Fruit fly (Drosophila melanogaster) whole organism, pupa: ENCODE measurements around the gene CHKov2.

Experiments
- CG10348 ChIP-seq: fragments of 200-800 bp; sonication (Bioruptor generic); IDR thresholded peaks from 2 replicates; pipeline ENCODE4 v1.3.6; 2022; ENCODE audit warnings: missing biosample characterization, missing genetic modification characterization
- CG12605 ChIP-seq: fragments of 200-800 bp; sonication (Bioruptor generic); IDR thresholded peaks from 2 replicates; pipeline ENCODE4 v1.3.6; 2022; ENCODE audit warnings: missing biosample characterization, missing genetic modification characterization
- CG13204 ChIP-seq: fragments of 200-800 bp; sonication (Bioruptor generic); optimal IDR thresholded peaks from 2 replicates; lab custom pipeline; 2018; ENCODE audit warnings: missing biosample characterization, mild to moderate bottlenecking, missing genetic modification characterization, moderate library complexity
- CG14655 ChIP-seq: fragments of 200-800 bp; sonication (Bioruptor generic); optimal IDR thresholded peaks from 3 replicates; lab custom pipeline; 2017; ENCODE audit warnings: mild to moderate bottlenecking, missing biosample characterization, missing genetic modification reagents, missing genetic modification characterization
- CG15710 ChIP-seq: fragments of 200-800 bp; sonication (Bioruptor generic); optimal IDR thresholded peaks from 2 replicates; lab custom pipeline; 2018; ENCODE audit warnings: missing biosample characterization, mild to moderate bottlenecking, missing genetic modification characterization, moderate library complexity
- CG17806 ChIP-seq: fragments of 200-800 bp; sonication (Bioruptor generic); optimal IDR thresholded peaks from 2 replicates; lab custom pipeline; 2018; ENCODE audit warnings: missing biosample characterization, mild to moderate bottlenecking, missing genetic modification characterization, moderate library complexity
- CG32121 ChIP-seq: fragments of 200-800 bp; sonication (Bioruptor generic); IDR thresholded peaks from 2 replicates; pipeline ENCODE4 v1.3.6; 2022; ENCODE audit warnings: missing biosample characterization, missing genetic modification characterization
- CG34367 ChIP-seq: fragments of 200-800 bp; sonication (Bioruptor generic); optimal IDR thresholded peaks from 2 replicates; lab custom pipeline; 2018; ENCODE audit warnings: missing biosample characterization, mild to moderate bottlenecking, missing genetic modification characterization
- CG4496 ChIP-seq: fragments of 200-800 bp; sonication (Bioruptor generic); IDR thresholded peaks from 3 replicates; pipeline ENCODE4 v1.3.6; 2022; ENCODE audit warnings: missing biosample characterization, missing genetic modification characterization
- CG8159 ChIP-seq: fragments of 200-800 bp; sonication (Bioruptor generic); optimal IDR thresholded peaks from 3 replicates; lab custom pipeline; 2018; ENCODE audit warnings: missing biosample characterization, mild to moderate bottlenecking, missing genetic modification characterization, moderate library complexity
- CG8301 ChIP-seq: fragments of 200-800 bp; sonication (Bioruptor generic); optimal IDR thresholded peaks from 2 replicates; lab custom pipeline; 2018; ENCODE audit warnings: missing biosample characterization, mild to moderate bottlenecking, missing genetic modification characterization
- CG9948 ChIP-seq: fragments of 200-800 bp; sonication (Bioruptor generic); optimal IDR thresholded peaks from 2 replicates; lab custom pipeline; 2018; ENCODE audit warnings: missing biosample characterization, mild to moderate bottlenecking, missing genetic modification characterization, moderate library complexity
- D1 ChIP-seq: fragments of 200-800 bp; sonication (Bioruptor generic); optimal IDR thresholded peaks from 2 replicates; lab custom pipeline; 2018; ENCODE audit warnings: missing biosample characterization, mild to moderate bottlenecking, missing genetic modification characterization, moderate library complexity
- EcR ChIP-seq: fragments of 200-800 bp; sonication (Bioruptor generic); optimal IDR thresholded peaks from 3 replicates; lab custom pipeline; 2019; ENCODE audit warnings: missing biosample characterization, missing genetic modification characterization, mild to moderate bottlenecking, moderate library complexity, missing genetic modification reagents
- Ets98B ChIP-seq: fragments of 200-800 bp; sonication (Bioruptor generic); IDR thresholded peaks from 2 replicates; pipeline ENCODE4 v1.3.6; 2022; ENCODE audit warnings: missing biosample characterization, missing genetic modification characterization
- Pif1A ChIP-seq: fragments of 200-800 bp; sonication (Bioruptor generic); optimal IDR thresholded peaks from 3 replicates; lab custom pipeline; 2016; ENCODE audit warnings: missing biosample characterization, missing genetic modification characterization
- Pif1B ChIP-seq: fragments of 200-800 bp; sonication (Bioruptor generic); optimal IDR thresholded peaks from 3 replicates; lab custom pipeline; 2016; ENCODE audit warnings: missing biosample characterization, missing genetic modification characterization
- Snoo ChIP-seq: fragments of 200-800 bp; sonication (Bioruptor generic); optimal IDR thresholded peaks from 3 replicates; lab custom pipeline; 2017; ENCODE audit warnings: missing biosample characterization, mild to moderate bottlenecking, missing genetic modification characterization, inconsistent platforms
- fd96Ca ChIP-seq: fragments of 200-800 bp; sonication (Bioruptor generic); IDR thresholded peaks from 3 replicates; pipeline ENCODE4 v1.3.6; 2022; ENCODE audit warnings: missing biosample characterization, missing genetic modification characterization
- gl ChIP-seq: fragments of 200-800 bp; sonication (Bioruptor generic); optimal IDR thresholded peaks from 2 replicates; lab custom pipeline; 2018; ENCODE audit warnings: missing biosample characterization, mild to moderate bottlenecking, missing genetic modification characterization
- rn ChIP-seq: fragments of 200-800 bp; sonication (Bioruptor generic); IDR thresholded peaks from 2 replicates; pipeline ENCODE4 v1.3.6; 2022; ENCODE audit warnings: missing biosample characterization, missing genetic modification characterization

Gene CHKov2

DNA sequence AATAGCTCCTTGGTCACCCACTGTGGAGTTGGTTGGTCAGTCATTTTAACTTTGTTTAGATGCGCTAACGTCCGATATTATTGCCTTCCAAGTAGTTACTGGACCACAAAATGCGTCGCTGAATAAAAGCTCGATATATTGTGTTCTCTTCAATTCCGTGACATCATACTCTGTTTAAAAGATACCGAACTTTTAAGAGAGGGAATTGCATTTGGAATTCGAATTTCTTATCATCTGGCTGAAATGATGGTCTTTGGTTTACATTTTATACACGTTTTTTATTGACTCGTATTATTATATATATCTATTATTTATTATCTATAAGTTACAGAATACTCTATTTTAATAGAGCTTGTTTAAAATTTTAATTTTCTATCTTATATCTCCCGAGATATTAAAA is at the start of gene CHKov2:
Gene CHKov2 (minus strand): TSS at position 101 of the 400 bp plus-strand sequence.
- TF ChIP-seq CG12605 (no peak), rn (GFP tag; lab: Robert Waterston, UW) (no peak), Snoo (no peak), Ets98B (GFP tag; lab: Robert Waterston, UW) (no peak), CG4496 (no peak), CG34367 (tag; lab: Kevin White, UChicago) (no peak), CG15710 (tag; lab: Kevin White, UChicago) (no peak), EcR (GFP tag; lab: Kevin White, UChicago) (no peak), fd96Ca (GFP tag; lab: Robert Waterston, UW) (no peak), CG10348 (GFP tag; lab: Robert Waterston, UW) (no peak), CG32121 (GFP tag; lab: Robert Waterston, UW) (no peak)

DNA sequence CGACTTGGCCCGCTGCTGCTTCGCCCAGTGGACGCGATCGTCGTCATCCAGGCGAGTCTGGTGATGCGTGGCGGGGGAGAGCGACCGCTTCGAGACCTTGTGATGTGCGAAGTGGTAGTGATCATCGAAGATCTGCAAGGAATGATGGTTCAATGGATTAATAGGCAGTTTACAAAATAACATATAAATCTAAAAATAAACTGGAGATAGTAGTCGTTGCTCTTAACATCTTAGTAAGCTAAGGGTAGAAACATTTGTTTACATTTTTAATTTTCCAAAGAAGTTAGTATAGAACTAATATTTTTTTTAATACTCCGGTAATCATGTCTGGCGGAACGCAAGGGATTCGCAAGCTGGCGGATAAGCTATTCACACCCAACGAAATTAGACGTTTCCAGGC is 27.0 kb upstream of the CHKov2 start, which contains the start of gene ND-49L:
Gene ND-49L (plus strand): TSS at position 301 of the 400 bp plus-strand sequence.
- TF ChIP-seq CG15710 (tag; lab: Kevin White, UChicago) (no peak), fd96Ca (GFP tag; lab: Robert Waterston, UW) (no peak), CG10348 (GFP tag; lab: Robert Waterston, UW) (no peak), Ets98B (GFP tag; lab: Robert Waterston, UW) (no peak), EcR (GFP tag; lab: Kevin White, UChicago) (no peak), CG32121 (GFP tag; lab: Robert Waterston, UW) (no peak), Snoo (no peak)

DNA sequence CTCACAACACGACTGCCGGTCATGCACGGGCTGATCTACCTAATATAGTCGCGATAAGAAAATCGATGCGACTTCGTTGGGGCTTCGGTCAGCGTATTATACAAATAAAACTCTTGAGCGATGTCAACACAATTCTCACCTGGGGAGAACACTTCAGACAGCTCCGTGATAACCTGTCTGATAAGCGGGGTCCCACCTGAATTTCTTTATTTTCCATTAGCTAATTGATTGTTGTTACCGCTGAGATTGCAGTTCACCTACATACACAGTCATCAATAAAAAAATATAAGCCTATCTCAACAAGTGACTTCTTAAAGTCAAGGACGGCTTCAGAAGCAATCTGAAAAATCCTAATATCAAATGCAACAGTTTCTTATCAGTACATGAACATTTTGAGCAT is 15.9 kb upstream of the CHKov2 start, which contains the start of gene tobi:
Gene tobi (minus strand): TSS at position 23 of the 400 bp plus-strand sequence.
- TF ChIP-seq Snoo = no peak
- TF ChIP-seq CG8159 (tag; lab: Kevin White, UChicago) = no peak
- TF ChIP-seq rn (GFP tag; lab: Robert Waterston, UW) = no peak
- no peak for TF ChIP-seq Ets98B (GFP tag; lab: Robert Waterston, UW)
- no peak for TF ChIP-seq CG13204 (GFP tag; lab: Kevin White, UChicago)
- no peak for TF ChIP-seq CG32121 (GFP tag; lab: Robert Waterston, UW)
- TF ChIP-seq CG34367 (tag; lab: Kevin White, UChicago) = no peak
- TF ChIP-seq EcR (GFP tag; lab: Kevin White, UChicago) = no peak
- no peak for TF ChIP-seq CG12605
- no peak for TF ChIP-seq D1 (tag; lab: Kevin White, UChicago)
- TF ChIP-seq fd96Ca (GFP tag; lab: Robert Waterston, UW) = no peak
- no peak for TF ChIP-seq CG4496
- TF ChIP-seq Pif1B = no peak
- TF ChIP-seq gl (tag; lab: Kevin White, UChicago) = no peak
- TF ChIP-seq CG15710 (tag; lab: Kevin White, UChicago) = no peak
- no peak for TF ChIP-seq Pif1A (GFP tag; lab: Kevin White, UChicago)
- no peak for TF ChIP-seq CG8301 (tag; lab: Kevin White, UChicago)
- no peak for TF ChIP-seq CG9948 (tag; lab: Kevin White, UChicago)
- no peak for TF ChIP-seq CG14655 (GFP tag; lab: Kevin White, UChicago)
- no peak for TF ChIP-seq CG10348 (GFP tag; lab: Robert Waterston, UW)

DNA sequence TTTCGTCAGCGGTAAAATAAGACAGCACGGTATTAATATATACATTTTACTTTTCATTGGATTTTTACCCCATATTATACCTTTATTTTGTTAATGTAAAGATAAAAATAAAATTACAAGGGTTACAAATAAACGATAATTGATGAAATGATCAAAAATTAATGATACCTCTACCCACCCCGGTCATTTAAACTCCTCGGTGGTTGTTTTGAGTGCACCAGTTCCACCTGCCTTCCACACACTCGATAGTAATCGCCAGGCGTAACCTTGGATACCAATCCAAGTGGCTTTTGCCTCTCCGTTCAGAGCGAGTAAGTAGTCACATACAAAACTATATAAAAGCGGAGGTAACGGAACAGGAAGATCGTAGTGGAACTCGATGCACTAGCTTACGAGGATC is 8.9 kb upstream of the CHKov2 start, which contains the start of gene rha:
Gene rha (plus strand): TSS at position 301 of the 400 bp plus-strand sequence.
- TF ChIP-seq fd96Ca (GFP tag; lab: Robert Waterston, UW) (no peak), Ets98B (GFP tag; lab: Robert Waterston, UW) (no peak), CG8159 (tag; lab: Kevin White, UChicago) (no peak), CG4496 (no peak), CG8301 (tag; lab: Kevin White, UChicago) (no peak), CG17806 (tag; lab: Kevin White, UChicago) (no peak), D1 (tag; lab: Kevin White, UChicago) (no peak)

DNA sequence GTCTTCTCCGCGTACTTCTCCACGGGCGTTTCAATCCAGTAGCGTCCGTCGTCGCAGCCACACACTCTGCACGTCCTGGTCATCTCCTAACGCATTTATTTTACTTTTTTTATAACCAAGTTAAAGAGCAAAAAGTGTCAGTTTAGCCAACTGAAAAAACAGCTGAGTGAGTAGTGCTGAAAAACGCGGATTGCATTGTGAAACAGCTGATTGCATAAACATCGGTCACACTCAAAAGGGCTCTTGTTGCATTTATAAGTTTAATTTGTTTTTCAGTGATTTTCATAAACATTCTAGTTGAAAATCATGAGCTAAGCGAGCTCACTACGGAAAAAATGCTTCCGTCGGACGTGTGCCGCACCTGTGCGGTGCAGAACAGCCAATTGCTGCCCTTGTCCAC is 4.1 kb upstream of the CHKov2 start, which contains the start of the genes CG10669 and CG11902:
Gene CG10669 (minus strand): TSS at position 179 of the 400 bp plus-strand sequence.
Gene CG11902 (plus strand): TSS at position 193 of the 400 bp plus-strand sequence.
- no peak for TF ChIP-seq rn (GFP tag; lab: Robert Waterston, UW)
- TF ChIP-seq CG9948 (tag; lab: Kevin White, UChicago) = no peak
- TF ChIP-seq CG8301 (tag; lab: Kevin White, UChicago) = no peak
- no peak for TF ChIP-seq EcR (GFP tag; lab: Kevin White, UChicago)
- no peak for TF ChIP-seq CG32121 (GFP tag; lab: Robert Waterston, UW)
- no peak for TF ChIP-seq CG10348 (GFP tag; lab: Robert Waterston, UW)

DNA sequence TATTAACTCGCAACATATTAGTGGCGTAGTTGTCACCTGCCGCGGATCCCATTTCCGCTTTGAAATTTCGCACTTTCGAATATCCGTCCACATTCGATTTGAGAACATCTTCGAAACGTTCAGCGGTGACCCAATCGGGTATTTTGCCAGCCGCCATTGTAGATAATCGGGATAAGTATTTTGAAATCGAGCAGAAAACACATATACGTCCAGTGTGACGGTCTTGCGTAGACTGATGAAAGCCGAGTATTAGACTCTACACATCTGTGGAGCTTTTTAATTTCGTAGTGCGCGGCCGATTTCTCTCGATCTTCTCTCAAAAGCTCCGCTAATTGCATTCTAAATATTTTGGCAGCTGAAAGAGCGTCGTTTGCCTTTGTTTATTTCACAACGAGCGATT is 1.9 kb downstream of the CHKov2 start, which contains the start of gene CHKov1:
Gene CHKov1 (minus strand): TSS at position 238 of the 400 bp plus-strand sequence.
- no peak for TF ChIP-seq CG34367 (tag; lab: Kevin White, UChicago)
- TF ChIP-seq CG4496 = peak; percentile 59; the same call in 2 of the 3 replicates
- TF ChIP-seq CG10348 (GFP tag; lab: Robert Waterston, UW) = no peak
- no peak for TF ChIP-seq CG8301 (tag; lab: Kevin White, UChicago)
- 0 out of 2 replicates have a peak, but pooled peaks have one; percentile 20 for TF ChIP-seq CG12605
- TF ChIP-seq CG32121 (GFP tag; lab: Robert Waterston, UW) = 0 out of 2 replicates have a peak, but pooled peaks have one; percentile 29
- TF ChIP-seq Ets98B (GFP tag; lab: Robert Waterston, UW) = peak; percentile 21; the same call in 1 of the 2 replicates
